Worm (Caenorhabditis elegans): ENCODE data around the gene cest-25.
A peak's percentile ranks its signal among the peaks of the same experiment; 100 is the strongest.

Gene cest-25

DNA sequence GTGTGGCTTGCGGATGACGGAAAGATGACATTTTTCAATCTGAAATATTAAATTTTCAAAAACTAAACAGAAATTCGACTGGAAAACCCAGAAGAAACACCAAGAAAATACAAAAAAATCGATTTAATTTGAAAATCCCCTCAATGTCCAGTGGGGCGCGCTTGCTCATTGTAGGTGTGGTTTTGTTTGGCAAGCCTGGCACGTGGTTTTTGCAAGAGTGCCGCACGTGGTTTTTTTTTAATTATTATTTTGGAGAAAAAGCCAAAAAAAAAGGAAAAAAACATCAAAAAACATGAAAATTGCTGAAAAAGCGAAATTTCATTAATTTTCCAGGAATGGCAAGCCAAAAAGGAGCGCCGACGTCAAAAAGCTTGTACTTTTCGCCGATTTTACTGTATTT, 29.3 kb upstream of the cest-25 start, which contains the start of gene swsn-3 (continued):
- TF ChIP-seq ztf-18 (tag; optimal IDR thresholded peaks at IDR 0.05) (peak; percentile 57), ztf-26 (tag; optimal IDR thresholded peaks at IDR 0.05) (peak; percentile 53), F22D6.2 (tag; optimal IDR thresholded peaks at IDR 0.05) (no peak), ekl-4 (GFP tag; IDR thresholded peaks at IDR 0.05) (no peak; the same call in 1 of the 2 replicates), Y53G8AR.9 (GFP tag; conservative IDR thresholded peaks at IDR 0.05) (peak; percentile 69), sptf-2 (GFP tag; optimal IDR thresholded peaks at IDR 0.05) (no peak), nhr-27 (tag; optimal IDR thresholded peaks at IDR 0.05) (no peak), cebp-1 (GFP tag; IDR thresholded peaks at IDR 0.05) (no peak), cebp-1 (tag; optimal IDR thresholded peaks at IDR 0.05) (peak; percentile 76), F49E8.2 (tag; optimal IDR thresholded peaks at IDR 0.05; ENCODE audit: insufficient read depth) (peak; percentile 73), bed-2 (GFP tag; IDR thresholded peaks at IDR 0.05) (no peak), B0261.1 (tag; optimal IDR thresholded peaks at IDR 0.05) (no peak), zfh-2 (GFP tag; conservative IDR thresholded peaks at IDR 0.05) (no peak), mxl-1 (tag; optimal IDR thresholded peaks at IDR 0.05) (peak; percentile 32), egl-18 (GFP tag; IDR thresholded peaks at IDR 0.05) (no peak), F37B4.10 (GFP tag; IDR thresholded peaks at IDR 0.05) (0 out of 2 replicates have a peak, but pooled peaks have one; percentile 58), sea-2 (GFP tag; IDR thresholded peaks at IDR 0.05) (no peak), Y67H2A.10 (GFP tag; conservative IDR thresholded peaks at IDR 0.05) (peak; percentile 79), snpc-1.1 (tag; optimal IDR thresholded peaks at IDR 0.05; ENCODE audit: insufficient read depth) (peak; percentile 68), madf-3 (GFP tag; IDR thresholded peaks at IDR 0.05) (0 out of 2 replicates have a peak, but pooled peaks have one; percentile 37), let-526 (GFP tag; IDR thresholded peaks at IDR 0.05) (0 out of 2 replicates have a peak, but pooled peaks have one; percentile 15), pha-4 (tag; optimal IDR thresholded peaks at IDR 0.05) (peak; percentile 24), gei-17 (GFP tag; optimal IDR thresholded peaks at IDR 0.05) (peak; percentile 15), attf-6 (GFP tag; IDR thresholded peaks at IDR 0.05) (no peak), dpff-1 (tag; optimal IDR thresholded peaks at IDR 0.05) (no peak), hmg-20 (GFP tag; IDR thresholded peaks at IDR 0.05) (0 out of 2 replicates have a peak, but pooled peaks have one; percentile 40), xnd-1 (tag; optimal IDR thresholded peaks at IDR 0.05) (peak; percentile 49), aptf-2 (GFP tag; conservative IDR thresholded peaks at IDR 0.05) (no peak), ceh-40 (GFP tag; IDR thresholded peaks at IDR 0.05) (no peak), mes-4 (tag; optimal IDR thresholded peaks at IDR 0.05) (no peak), attf-5 (GFP tag; optimal IDR thresholded peaks at IDR 0.05) (peak; percentile 99), madf-6 (GFP tag; IDR thresholded peaks at IDR 0.05) (peak; percentile 84), ztf-28 (GFP tag; IDR thresholded peaks at IDR 0.05) (no peak), ceh-91 (GFP tag; IDR thresholded peaks at IDR 0.05) (peak; percentile 57), B0035.1 (tag; optimal IDR thresholded peaks at IDR 0.05) (no peak), T07F8.4 (tag; optimal IDR thresholded peaks at IDR 0.05) (peak; percentile 24), C17E4.6 (GFP tag; IDR thresholded peaks at IDR 0.05) (peak; percentile 68), atf-7 (tag; optimal IDR thresholded peaks at IDR 0.05) (peak; percentile 7), mcd-1 (GFP tag; IDR thresholded peaks at IDR 0.05) (peak; percentile 97), nfyb-1 (GFP tag; IDR thresholded peaks at IDR 0.05) (peak; percentile 77), hlh-12 (tag; optimal IDR thresholded peaks at IDR 0.05) (no peak), nhr-120 (GFP tag; IDR thresholded peaks at IDR 0.05) (no peak), T26A5.8 (tag; optimal IDR thresholded peaks at IDR 0.05) (no peak), dpl-1 (GFP tag; optimal IDR thresholded peaks at IDR 0.05) (peak; percentile 65), egrh-3 (GFP tag; IDR thresholded peaks at IDR 0.05) (0 out of 2 replicates have a peak, but pooled peaks have one; percentile 14), lag-1 (GFP tag; IDR thresholded peaks at IDR 0.05) (no peak), fkh-3 (tag; optimal IDR thresholded peaks at IDR 0.05) (no peak), sdz-38 (tag; optimal IDR thresholded peaks at IDR 0.05) (no peak), aptf-3 (GFP tag; IDR thresholded peaks at IDR 0.05) (no peak), K12H6.12 (tag; optimal IDR thresholded peaks at IDR 0.05) (peak; percentile 55)
